Fruit fly (Drosophila melanogaster) whole organism: Measurements from ENCODE around the gene rdx.

ENCODE experiments used
- CG8478 ChIP-seq: fragments of >200 bp; optimal IDR thresholded peaks from 2 replicates; lab custom pipeline; 2018; ENCODE audit warnings: inconsistent platforms
- Dll ChIP-seq: fragments of >200 bp; optimal IDR thresholded peaks from 2 replicates; lab custom pipeline; 2017
- EcR ChIP-seq, 2 experiments: fragments of >200 bp; optimal IDR thresholded peaks; 2 replicates each; lab custom pipeline; 2017; ENCODE audit warnings: missing biosample characterization in 2 of 2, missing genetic modification characterization in 2 of 2, missing genetic modification reagents in 2 of 2
- pan ChIP-seq: fragments of >200 bp; optimal IDR thresholded peaks from 2 replicates; lab custom pipeline; 2017
- psq ChIP-seq: fragments of >200 bp; optimal IDR thresholded peaks from 2 replicates; lab custom pipeline; 2017
- usp ChIP-seq: fragments of >200 bp; optimal IDR thresholded peaks from 2 replicates; lab custom pipeline; 2017; ENCODE audit warnings: missing biosample characterization, missing genetic modification characterization, mixed read lengths

The rdx gene

dm6 chr3R:13951038-13951437 lies 80.8 kb downstream of the rdx start, which contains the start of gene CG9926:
CG9926 (minus strand) TSS chr3R:13951138.
- TF ChIP-seq pan (lab: Kevin White, UChicago): no peak
- no peak for TF ChIP-seq psq (lab: Kevin White, UChicago)
- TF ChIP-seq usp (GFP tag; lab: Kevin White, UChicago): no peak
- no peak for TF ChIP-seq CG8478 (lab: Kevin White, UChicago)
- no peak for TF ChIP-seq Dll
- no peak for TF ChIP-seq EcR (GFP tag; optimal IDR thresholded peaks at IDR 0.05; lab: Kevin White, UChicago)

- no peak for TF ChIP-seq psq (lab: Kevin White, UChicago)
- no peak for TF ChIP-seq pan (lab: Kevin White, UChicago)
- TF ChIP-seq Dll: no peak
- TF ChIP-seq CG8478 (lab: Kevin White, UChicago): no peak
Observed at dm6 chr3R:13949571-13949970, 82.3 kb downstream of the rdx start.

- no peak for TF ChIP-seq CG8478 (lab: Kevin White, UChicago)
- TF ChIP-seq usp (GFP tag; lab: Kevin White, UChicago): no peak
- no peak for TF ChIP-seq EcR (GFP tag; optimal IDR thresholded peaks at IDR 0.05; lab: Kevin White, UChicago)
- no peak for TF ChIP-seq psq (lab: Kevin White, UChicago)
Observed at dm6 chr3R:13948237-13948636, 83.6 kb downstream of the rdx start, which contains the start of gene CG31517. CG31517 (plus strand) TSS chr3R:13948420.

- TF ChIP-seq usp (GFP tag; lab: Kevin White, UChicago): no peak
- TF ChIP-seq EcR (GFP tag; optimal IDR thresholded peaks at IDR 0.05; lab: Kevin White, UChicago): no peak
- no peak for TF ChIP-seq pan (lab: Kevin White, UChicago)
- no peak for TF ChIP-seq CG8478 (lab: Kevin White, UChicago)
- no peak for TF ChIP-seq Dll
- TF ChIP-seq psq (lab: Kevin White, UChicago): no peak
Observed at dm6 chr3R:13947415-13947814, 84.4 kb downstream of the rdx start.

dm6 chr3R:13946117-13946516 lies 85.7 kb downstream of the rdx start:
- no peak for TF ChIP-seq pan (lab: Kevin White, UChicago)
- no peak for TF ChIP-seq usp (GFP tag; lab: Kevin White, UChicago)
- TF ChIP-seq Dll: no peak
- TF ChIP-seq psq (lab: Kevin White, UChicago): no peak
- TF ChIP-seq CG8478 (lab: Kevin White, UChicago): no peak
- TF ChIP-seq EcR (GFP tag; optimal IDR thresholded peaks at IDR 0.05; lab: Kevin White, UChicago): no peak

- TF ChIP-seq usp (GFP tag; lab: Kevin White, UChicago) (no peak), EcR (GFP tag; optimal IDR thresholded peaks at IDR 0.05; lab: Kevin White, UChicago) (no peak), pan (lab: Kevin White, UChicago) (no peak), psq (lab: Kevin White, UChicago) (no peak), CG8478 (lab: Kevin White, UChicago) (no peak), Dll (no peak)
Observed at dm6 chr3R:13945712-13946111, 86.1 kb downstream of the rdx start, which contains the start of gene Art6. Art6 (minus strand) TSS chr3R:13945812.

- TF ChIP-seq usp (GFP tag; lab: Kevin White, UChicago) (no peak), CG8478 (lab: Kevin White, UChicago) (no peak), pan (lab: Kevin White, UChicago) (no peak), Dll (no peak), EcR (GFP tag; optimal IDR thresholded peaks at IDR 0.05; lab: Kevin White, UChicago) (no peak), psq (lab: Kevin White, UChicago) (no peak)
Observed at dm6 chr3R:13943360-13943759, 88.5 kb downstream of the rdx start, which contains the start of gene Art9. Art9 (minus strand) TSS chr3R:13943460.

- TF ChIP-seq pan (lab: Kevin White, UChicago) (no peak), usp (GFP tag; lab: Kevin White, UChicago) (no peak), Dll (no peak), psq (lab: Kevin White, UChicago) (no peak), CG8478 (lab: Kevin White, UChicago) (no peak), EcR (GFP tag; optimal IDR thresholded peaks at IDR 0.05; lab: Kevin White, UChicago) (no peak)
Observed at dm6 chr3R:13941390-13941789, 90.5 kb downstream of the rdx start.

dm6 chr3R:13939353-13940049 lies 92.4 kb downstream of the rdx start:
- TF ChIP-seq pan (lab: Kevin White, UChicago): no peak
- TF ChIP-seq EcR (GFP tag; optimal IDR thresholded peaks at IDR 0.05; lab: Kevin White, UChicago): no peak
- TF ChIP-seq psq (lab: Kevin White, UChicago): no peak
- TF ChIP-seq CG8478 (lab: Kevin White, UChicago): no peak
- no peak for TF ChIP-seq usp (GFP tag; lab: Kevin White, UChicago)
- no peak for TF ChIP-seq Dll

- TF ChIP-seq EcR (GFP tag; optimal IDR thresholded peaks at IDR 0.05; lab: Kevin White, UChicago) (no peak), CG8478 (lab: Kevin White, UChicago) (no peak), pan (lab: Kevin White, UChicago) (no peak), Dll (no peak), usp (GFP tag; lab: Kevin White, UChicago) (no peak), psq (lab: Kevin White, UChicago) (no peak)
Observed at dm6 chr3R:13936309-13936708, 95.5 kb downstream of the rdx start.

- TF ChIP-seq CG8478 (lab: Kevin White, UChicago): no peak
Observed at dm6 chr3R:13934618-13935017, 97.2 kb downstream of the rdx start.

- TF ChIP-seq EcR (GFP tag; optimal IDR thresholded peaks at IDR 0.05; lab: Kevin White, UChicago): no peak
- no peak for TF ChIP-seq usp (GFP tag; lab: Kevin White, UChicago)
- TF ChIP-seq Dll: no peak
- no peak for TF ChIP-seq pan (lab: Kevin White, UChicago)
- no peak for TF ChIP-seq psq (lab: Kevin White, UChicago)
- TF ChIP-seq CG8478 (lab: Kevin White, UChicago): no peak
Observed at dm6 chr3R:13933966-13934365, 97.9 kb downstream of the rdx start.
